Worm (Caenorhabditis elegans): ENCODE measurements around the gene Y57G7A.2.

- TF ChIP-seq tra-1 (GFP tag; IDR thresholded peaks at IDR 0.05) = no peak
- TF ChIP-seq daf-8 (GFP tag; IDR thresholded peaks at IDR 0.05) = no peak
- no peak for TF ChIP-seq mep-1 (tag; optimal IDR thresholded peaks at IDR 0.05)
- TF ChIP-seq ces-1 (GFP tag; optimal IDR thresholded peaks at IDR 0.05) = no peak
- TF ChIP-seq lin-13 (GFP tag; optimal IDR thresholded peaks at IDR 0.05) = no peak
- TF ChIP-seq dve-1 (tag; optimal IDR thresholded peaks at IDR 0.05; ENCODE audit: insufficient read depth) = no peak
- no peak for TF ChIP-seq nhr-76 (tag; optimal IDR thresholded peaks at IDR 0.05)
- TF ChIP-seq fkh-10 (GFP tag; optimal IDR thresholded peaks at IDR 0.05) = no peak
- TF ChIP-seq snpc-4 (tag; optimal IDR thresholded peaks at IDR 0.05) = no peak
- TF ChIP-seq aly-2 (tag; optimal IDR thresholded peaks at IDR 0.05) = no peak
Observed at ce11 chrII:1340049-1340448, 44.2 kb downstream of the Y57G7A.2 start.
